Worm (Caenorhabditis elegans): Measurements from ENCODE around the gene dyf-17.
A peak's percentile ranks its signal among the peaks of the same experiment; 100 is the strongest.

Gene dyf-17

ce11 chrV:19175714-19176113 is 48.4 kb downstream of the dyf-17 start:
- TF ChIP-seq lin-39 (tag; optimal IDR thresholded peaks at IDR 0.05) (no peak), lin-13 (GFP tag; optimal IDR thresholded peaks at IDR 0.05) (no peak), nhr-20 (tag; optimal IDR thresholded peaks at IDR 0.05) (no peak), mab-9 (GFP tag; IDR thresholded peaks at IDR 0.05) (no peak), elt-2 (tag; optimal IDR thresholded peaks at IDR 0.05) (no peak), C34B4.2 (tag; optimal IDR thresholded peaks at IDR 0.05) (no peak), unc-62 (GFP tag; optimal IDR thresholded peaks at IDR 0.05) (no peak), zip-4 (GFP tag; optimal IDR thresholded peaks at IDR 0.05) (no peak), unc-30 (tag; optimal IDR thresholded peaks at IDR 0.05) (no peak), nhr-76 (tag; optimal IDR thresholded peaks at IDR 0.05) (no peak), F16B12.6 (tag; optimal IDR thresholded peaks at IDR 0.05) (no peak), sox-4 (tag; optimal IDR thresholded peaks at IDR 0.05) (no peak), dsc-1 (tag; optimal IDR thresholded peaks at IDR 0.05) (no peak), isw-1 (GFP tag; IDR thresholded peaks at IDR 0.05) (no peak), nhr-77 (tag; optimal IDR thresholded peaks at IDR 0.05) (no peak), ama-1 (optimal IDR thresholded peaks at IDR 0.05) (no peak), xbp-1 (tag; optimal IDR thresholded peaks at IDR 0.05) (no peak), Y116A8C.19 (tag; optimal IDR thresholded peaks at IDR 0.05; ENCODE audit: borderline replicate concordance) (no peak), sup-37 (GFP tag; optimal IDR thresholded peaks at IDR 0.05) (no peak)

ce11 chrV:19177070-19177469 is 49.7 kb downstream of the dyf-17 start:
- TF ChIP-seq lin-15B (tag; optimal IDR thresholded peaks at IDR 0.05) (no peak), irx-1 (tag; optimal IDR thresholded peaks at IDR 0.05) (no peak), hlh-17 (GFP tag; optimal IDR thresholded peaks at IDR 0.05; ENCODE audit: borderline replicate concordance) (no peak), unc-86 (tag; optimal IDR thresholded peaks at IDR 0.05) (no peak), alr-1 (tag; optimal IDR thresholded peaks at IDR 0.05; ENCODE audit: borderline replicate concordance) (no peak), ama-1 (optimal IDR thresholded peaks at IDR 0.05) (no peak), nhr-12 (tag; optimal IDR thresholded peaks at IDR 0.05) (no peak), sptf-1 (tag; optimal IDR thresholded peaks at IDR 0.05) (no peak), tlp-1 (tag; optimal IDR thresholded peaks at IDR 0.05) (no peak), egl-13 (tag; optimal IDR thresholded peaks at IDR 0.05) (no peak), sox-4 (tag; optimal IDR thresholded peaks at IDR 0.05) (no peak), isw-1 (GFP tag; IDR thresholded peaks at IDR 0.05) (no peak), pqm-1 (tag; optimal IDR thresholded peaks at IDR 0.05) (no peak), ces-1 (GFP tag; optimal IDR thresholded peaks at IDR 0.05) (no peak), grh-1 (GFP tag; IDR thresholded peaks at IDR 0.05) (no peak)

DNA sequence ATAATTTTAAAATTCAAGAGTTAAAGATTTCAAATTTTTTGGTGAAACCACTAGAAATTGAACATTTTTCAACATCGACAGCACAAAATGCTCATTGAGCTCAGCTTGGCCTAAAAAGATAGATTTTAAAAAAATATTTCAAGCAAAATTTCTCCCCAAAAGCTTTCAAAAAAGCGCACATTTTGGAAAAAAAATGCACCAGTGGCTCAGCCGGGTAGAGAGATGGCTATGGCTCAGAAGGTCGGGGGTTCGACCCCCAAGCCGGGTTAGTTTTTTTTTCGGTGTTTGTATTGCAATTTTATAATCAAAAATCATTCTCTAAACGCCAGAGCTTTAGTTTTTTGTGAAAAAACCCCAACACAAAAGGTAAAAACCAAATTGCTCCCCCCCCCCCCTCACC is 50.5 kb downstream of the dyf-17 start:
- TF ChIP-seq lin-15B (tag; optimal IDR thresholded peaks at IDR 0.05): no peak
- no peak for TF ChIP-seq nhr-90 (tag; optimal IDR thresholded peaks at IDR 0.05; ENCODE audit: poor library complexity)
- TF ChIP-seq nhr-19 (GFP tag; conservative IDR thresholded peaks at IDR 0.05): 0 out of 2 replicates have a peak, but pooled peaks have one; percentile 2

- TF ChIP-seq nhr-85 (tag) (peak; percentile 17), zip-4 (GFP tag; optimal IDR thresholded peaks at IDR 0.05) (no peak), efl-1 (optimal IDR thresholded peaks at IDR 0.05) (no peak), efl-1 (GFP tag; optimal IDR thresholded peaks at IDR 0.05 in 1 of 2) (peak in 1 of 2 experiments; percentile 49), lin-14 (GFP tag; optimal IDR thresholded peaks at IDR 0.05) (peak; percentile 5)
These were observed 51.6 kb downstream of the dyf-17 start for ce11 chrV:19178896-19179295.

All from whole organism, L1 larva.